Worm (Caenorhabditis elegans): ENCODE results near the gene srb-5.
"Not testable (repeated sequence)": the region's sequence is repeated elsewhere in the genome, so short reads cannot be mapped to it uniquely, and the experiment has no call there.

The srb-5 gene

DNA sequence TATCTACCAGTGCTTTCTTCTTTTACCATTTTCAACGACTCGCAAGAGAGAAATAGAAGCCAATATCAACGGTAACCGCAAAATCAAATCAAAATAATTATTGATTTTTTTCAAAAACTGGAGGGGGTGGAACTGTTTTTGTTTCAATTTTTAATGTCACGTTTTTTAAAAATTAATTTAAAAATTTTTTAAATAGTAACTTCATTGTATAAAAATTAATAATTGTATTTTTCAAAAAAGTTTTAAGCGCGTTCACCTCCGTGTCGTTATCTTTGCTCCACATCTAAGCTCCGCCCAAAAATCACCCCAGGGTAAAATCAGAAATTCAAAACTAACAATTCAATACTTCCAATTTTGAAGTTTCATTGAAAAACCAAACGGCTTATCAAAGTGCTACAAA lies 2.1 kb downstream of the srb-5 start, which contains the start of gene C27D6.11:
Gene C27D6.11, minus strand, starts transcription at position 101 of the 400 bp plus-strand sequence.
- no peak for TF ChIP-seq mec-3 (tag; optimal IDR thresholded peaks at IDR 0.05; ENCODE audit: borderline replicate concordance)
- TF ChIP-seq ceh-48 (tag; optimal IDR thresholded peaks at IDR 0.05), result no peak
- no peak for TF ChIP-seq odd-2 (tag; optimal IDR thresholded peaks at IDR 0.05)
- no peak for TF ChIP-seq ceh-31 (tag; optimal IDR thresholded peaks at IDR 0.05)
- TF ChIP-seq hlh-13 (GFP tag; optimal IDR thresholded peaks at IDR 0.05), result no peak
- TF ChIP-seq C38D4.7 (GFP tag; optimal IDR thresholded peaks at IDR 0.05), result no peak
- TF ChIP-seq ztf-16 (tag; optimal IDR thresholded peaks at IDR 0.05), result no peak
- no peak for TF ChIP-seq tbx-7 (tag; optimal IDR thresholded peaks at IDR 0.05)

DNA sequence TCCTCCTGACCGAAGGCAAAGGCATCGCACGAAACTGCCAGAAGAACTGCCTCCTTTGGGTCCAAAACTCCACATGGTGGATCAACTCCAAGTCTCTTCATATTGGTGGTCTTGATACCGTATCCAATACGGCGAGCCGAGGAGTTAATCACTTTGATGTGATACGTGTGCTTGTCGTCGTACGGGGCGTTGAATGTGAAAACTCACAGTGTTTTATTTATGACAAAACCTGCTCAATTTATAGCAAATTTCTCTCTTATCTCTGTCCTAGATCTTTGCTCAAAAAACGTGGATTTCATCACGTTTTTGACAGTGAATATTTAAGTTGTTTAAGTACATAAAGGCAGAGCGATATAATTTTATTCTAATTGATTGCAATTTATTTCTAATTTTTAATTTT lies 4.4 kb downstream of the srb-5 start, which contains the start of gene F58A6.9:
Gene F58A6.9, minus strand, starts transcription at position 101 of the 400 bp plus-strand sequence.
- TF ChIP-seq pha-4 (tag; optimal IDR thresholded peaks at IDR 0.05); elt-2 (tag; optimal IDR thresholded peaks at IDR 0.05); dmd-4 (tag; optimal IDR thresholded peaks at IDR 0.05; ENCODE audit: borderline replicate concordance): not testable (repeated sequence)

DNA sequence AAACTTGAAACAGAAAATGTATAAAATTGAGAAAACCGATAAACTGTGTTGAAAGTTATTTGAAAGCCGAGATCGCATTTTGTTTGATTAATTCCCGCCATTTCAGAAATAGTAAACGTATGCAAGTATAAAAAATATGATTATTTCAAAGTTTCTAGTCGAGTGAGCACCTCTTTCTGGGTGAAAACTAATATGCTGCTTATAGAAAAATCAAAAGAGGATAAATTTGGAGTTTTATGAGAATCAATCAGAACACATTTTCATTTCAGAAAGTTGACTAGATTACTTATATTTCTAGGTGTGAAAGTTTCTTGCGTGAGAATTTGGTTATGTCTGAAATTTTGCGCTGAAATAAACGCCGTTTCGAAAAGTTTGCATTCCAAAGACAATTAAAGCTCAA lies 5.7 kb downstream of the srb-5 start, which contains the start of gene srb-13:
Gene srb-13, minus strand, starts transcription at position 101 of the 400 bp plus-strand sequence.
- no peak for TF ChIP-seq ceh-45 (GFP tag; IDR thresholded peaks at IDR 0.05)
- TF ChIP-seq fax-1 (tag; optimal IDR thresholded peaks at IDR 0.05), result no peak
- no peak for TF ChIP-seq unc-86 (tag; optimal IDR thresholded peaks at IDR 0.05)
- TF ChIP-seq ref-2 (tag; optimal IDR thresholded peaks at IDR 0.05), result no peak
- no peak for TF ChIP-seq ceh-18 (tag; optimal IDR thresholded peaks at IDR 0.05)
- TF ChIP-seq T23F11.4 (GFP tag; optimal IDR thresholded peaks at IDR 0.05), result no peak
- no peak for TF ChIP-seq pat-9 (tag; optimal IDR thresholded peaks at IDR 0.05)
- TF ChIP-seq che-1 (tag; optimal IDR thresholded peaks at IDR 0.05), result no peak
- no peak for TF ChIP-seq hlh-13 (GFP tag; optimal IDR thresholded peaks at IDR 0.05)

DNA sequence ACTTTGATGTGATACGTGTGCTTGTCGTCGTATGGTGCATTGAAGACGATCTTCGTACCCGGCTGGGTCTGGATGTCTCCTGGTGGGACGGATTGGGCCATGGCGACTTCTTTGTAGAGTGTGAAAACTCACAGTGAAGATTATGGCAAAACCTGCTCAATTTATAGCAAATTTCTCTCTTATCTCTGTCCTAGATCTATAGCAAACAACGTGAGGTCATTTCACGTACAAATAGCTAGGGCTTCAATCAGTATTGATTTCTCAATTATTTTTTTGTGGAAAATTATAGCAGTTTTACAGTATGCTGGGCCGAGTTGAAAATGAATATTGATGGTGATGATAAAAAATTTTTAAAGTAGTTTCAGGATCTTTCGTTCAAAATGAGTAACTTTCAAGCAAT lies 6.2 kb downstream of the srb-5 start, which contains the start of gene msp-45:
Gene msp-45, minus strand, starts transcription at position 101 of the 400 bp plus-strand sequence.
- TF ChIP-seq ceh-31 (tag; optimal IDR thresholded peaks at IDR 0.05), result no peak
- no peak for TF ChIP-seq tbx-2 (tag; optimal IDR thresholded peaks at IDR 0.05)
- no peak for TF ChIP-seq gmeb-2 (tag; optimal IDR thresholded peaks at IDR 0.05)

DNA sequence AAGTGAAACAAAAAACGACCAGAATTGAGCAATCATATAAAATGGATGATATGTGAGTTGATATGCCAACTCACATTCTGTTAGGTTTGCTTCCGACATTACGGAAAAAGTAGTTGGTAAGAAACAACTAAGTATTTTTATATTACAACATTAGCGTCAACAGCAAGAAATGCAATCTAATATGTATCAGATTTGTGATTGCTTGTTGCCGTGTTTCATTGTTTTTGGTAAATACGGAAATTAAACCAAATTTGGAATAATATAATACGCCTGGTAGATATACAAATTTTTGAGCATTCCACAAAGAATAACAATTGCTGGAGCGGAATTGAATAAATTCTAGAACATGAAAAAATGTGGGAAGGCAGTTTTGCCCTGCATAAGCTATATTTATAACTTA lies 8.6 kb downstream of the srb-5 start, which contains the start of gene srb-12:
Gene srb-12, minus strand, starts transcription at position 101 of the 400 bp plus-strand sequence.
- no peak for TF ChIP-seq ref-2 (tag; optimal IDR thresholded peaks at IDR 0.05)
- no peak for TF ChIP-seq unc-86 (tag; optimal IDR thresholded peaks at IDR 0.05)
- TF ChIP-seq sox-4 (tag; optimal IDR thresholded peaks at IDR 0.05), result no peak

DNA sequence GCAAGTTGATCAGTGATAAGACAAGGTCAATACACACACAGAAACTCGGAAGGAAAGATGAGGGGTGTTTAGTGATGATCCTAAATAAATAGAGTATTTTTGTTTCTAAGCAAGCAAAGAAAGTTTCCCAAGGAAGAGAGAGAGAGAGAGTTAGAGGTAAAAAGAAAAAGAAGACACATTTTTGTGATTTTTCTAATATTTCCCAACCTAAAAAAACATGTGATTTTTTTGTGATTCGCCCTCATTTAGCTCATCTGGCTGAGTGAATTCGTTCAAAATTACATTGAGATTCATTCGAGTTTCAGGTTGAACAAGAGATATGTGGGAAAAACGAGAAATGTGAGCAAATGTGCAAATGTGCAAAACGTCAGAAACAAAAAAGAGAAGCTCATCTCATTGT lies 12.4 kb downstream of the srb-5 start, which contains the start of gene srb-16:
Gene srb-16, minus strand, starts transcription at position 101 of the 400 bp plus-strand sequence.
- TF ChIP-seq F13H6.1 (tag; optimal IDR thresholded peaks at IDR 0.05) (no peak), hlh-8 (tag; optimal IDR thresholded peaks at IDR 0.05) (no peak), rnt-1 (tag; optimal IDR thresholded peaks at IDR 0.05) (no peak), hlh-15 (tag; optimal IDR thresholded peaks at IDR 0.05) (no peak), elt-4 (tag; optimal IDR thresholded peaks at IDR 0.05) (no peak), hlh-6 (tag; optimal IDR thresholded peaks at IDR 0.05) (no peak), dmd-4 (tag; optimal IDR thresholded peaks at IDR 0.05; ENCODE audit: borderline replicate concordance) (no peak), pat-9 (tag; optimal IDR thresholded peaks at IDR 0.05) (no peak), pax-1 (tag; optimal IDR thresholded peaks at IDR 0.05) (no peak), pha-2 (tag; optimal IDR thresholded peaks at IDR 0.05) (no peak), pag-3 (tag; optimal IDR thresholded peaks at IDR 0.05; ENCODE audit: borderline replicate concordance) (no peak), ceh-31 (tag; optimal IDR thresholded peaks at IDR 0.05) (no peak), nfya-1 (tag; optimal IDR thresholded peaks at IDR 0.05) (no peak), odd-2 (tag; optimal IDR thresholded peaks at IDR 0.05) (no peak), ceh-14 (tag; optimal IDR thresholded peaks at IDR 0.05) (no peak), ttx-3 (tag; optimal IDR thresholded peaks at IDR 0.05) (no peak), unc-3 (GFP tag; conservative IDR thresholded peaks at IDR 0.05) (no peak), unc-3 (tag; optimal IDR thresholded peaks at IDR 0.05) (no peak)

Data from whole organism, late embryonic.